Worm (Caenorhabditis elegans): ENCODE measurements around the gene pmp-1.

- TF ChIP-seq pha-4 (tag; optimal IDR thresholded peaks at IDR 0.05) (peak; percentile 61), ztf-11 (tag; optimal IDR thresholded peaks at IDR 0.05) (no peak), nhr-237 (tag; optimal IDR thresholded peaks at IDR 0.05) (no peak), nhr-12 (tag; optimal IDR thresholded peaks at IDR 0.05) (no peak), mep-1 (tag; optimal IDR thresholded peaks at IDR 0.05) (no peak)
Measured at ce11 chrII:6836762-6837566, 46.6 kb downstream of the pmp-1 start.

Measured in whole organism, mixed stage, embryonic.